Worm (Caenorhabditis elegans) whole organism, young adult: ENCODE results near the gene clec-82.

Experiments
- F39B2.1 ChIP-seq: fragments of 200-800 bp; sonication (Bioruptor generic); IDR thresholded peaks from 2 replicates; pipeline ENCODE4 v1.3.6; 2022; ENCODE audit warnings: missing genetic modification reagents, missing genetic modification characterization, missing compliant biosample characterization
- K11D2.4 ChIP-seq: fragments of 200-800 bp; sonication (Bioruptor generic); IDR thresholded peaks from 2 replicates; pipeline ENCODE4 v1.3.6; 2022; ENCODE audit warnings: missing genetic modification reagents, missing genetic modification characterization, missing compliant biosample characterization
- ama-1 ChIP-seq, 3 experiments: fragments of 150-350 bp in 1 of 3; sonication (generic microtip) in 2 of 3; optimal IDR thresholded peaks; 2 replicates each; lab custom pipeline; 2014 to 2018; ENCODE audit warnings: missing biosample characterization in 2 of 3, missing genetic modification characterization in 2 of 3, missing genetic modification reagents in 2 of 3
- aptf-3 ChIP-seq: fragments of 200-800 bp; sonication (Bioruptor generic); IDR thresholded peaks from 2 replicates; pipeline ENCODE4 v1.3.6; 2022; ENCODE audit warnings: missing genetic modification characterization, missing compliant biosample characterization
- athp-1 ChIP-seq: sonication (generic microtip); optimal IDR thresholded peaks from 2 replicates; lab custom pipeline; 2017; ENCODE audit warnings: mild to moderate bottlenecking, missing genetic modification characterization, missing compliant biosample characterization
- fkh-3 ChIP-seq: sonication (generic microtip); optimal IDR thresholded peaks from 2 replicates; lab custom pipeline; 2016; ENCODE audit warnings: mild to moderate bottlenecking, missing genetic modification characterization, missing compliant biosample characterization
- hmg-20 ChIP-seq: fragments of 200-800 bp; sonication (Bioruptor generic); IDR thresholded peaks from 2 replicates; pipeline ENCODE4 v1.3.6; 2022; ENCODE audit warnings: missing genetic modification reagents, missing genetic modification characterization, missing compliant biosample characterization
- lin-35 ChIP-seq, 3 experiments: fragments of 150-350 bp in 2 of 3; sonication (generic microtip) in 1 of 3; optimal IDR thresholded peaks; 2 replicates each; lab custom pipeline; 2014 to 2018; ENCODE audit warnings: missing biosample characterization in 3 of 3, missing genetic modification characterization in 3 of 3, missing genetic modification reagents in 3 of 3
- lin-40 ChIP-seq: sonication (generic microtip); optimal IDR thresholded peaks from 2 replicates; lab custom pipeline; 2016; ENCODE audit warnings: missing genetic modification characterization, mild to moderate bottlenecking, missing compliant biosample characterization, missing genotype, missing genetic modification reagents
- unc-62 ChIP-seq: fragments of 150-350 bp; optimal IDR thresholded peaks from 2 replicates; lab custom pipeline; 2014; ENCODE audit warnings: missing biosample characterization, missing genetic modification reagents, missing genetic modification characterization
- xnd-1 ChIP-seq: sonication (generic microtip); optimal IDR thresholded peaks from 2 replicates; lab custom pipeline; 2016; ENCODE audit warnings: missing genotype, missing genetic modification reagents, missing genetic modification characterization, missing compliant biosample characterization

DNA sequence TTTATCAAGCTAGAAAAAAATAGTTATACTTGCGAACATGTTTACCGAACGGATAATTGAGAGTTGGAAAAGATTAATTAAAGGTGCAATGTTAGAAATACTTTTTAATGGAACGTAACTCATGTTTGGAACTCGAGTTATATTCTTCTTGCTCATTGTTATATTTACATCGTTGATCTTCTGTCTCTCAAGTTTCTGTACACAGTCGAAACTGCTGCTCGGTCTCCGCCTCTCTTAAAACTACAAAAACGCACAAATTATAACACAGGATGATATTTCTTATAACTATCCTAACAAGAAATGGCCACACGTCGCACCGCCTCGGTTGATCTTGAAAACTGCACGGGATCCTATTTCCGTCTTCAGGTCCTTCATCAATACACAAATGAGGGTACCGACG is 948 bp upstream of the clec-82 start, which contains the start of gene pudl-2:
- TF ChIP-seq xnd-1 (tag; lab: Kevin White, UChicago) = no peak
- TF ChIP-seq unc-62 = no peak
- no peak for TF ChIP-seq K11D2.4 (GFP tag; lab: Robert Waterston, UW)
- no peak for TF ChIP-seq athp-1
- no peak for TF ChIP-seq lin-40 (tag; lab: Kevin White, UChicago)
- TF ChIP-seq aptf-3 = no peak
- no peak for TF ChIP-seq lin-35 (GFP tag; optimal IDR thresholded peaks at IDR 0.05; lab: Kevin White, UChicago)
- TF ChIP-seq F39B2.1 = no peak
- TF ChIP-seq ama-1 (optimal IDR thresholded peaks at IDR 0.05; lab: Kevin White, UChicago) = no peak
- no peak for TF ChIP-seq ama-1 (GFP tag; optimal IDR thresholded peaks at IDR 0.05; lab: Kevin White, UChicago)
- no peak for TF ChIP-seq hmg-20 (GFP tag; lab: Robert Waterston, UW)
- TF ChIP-seq fkh-3 (tag; lab: Kevin White, UChicago) = no peak
